Worm (Caenorhabditis elegans): ENCODE results near the gene pap-3.

DNA sequence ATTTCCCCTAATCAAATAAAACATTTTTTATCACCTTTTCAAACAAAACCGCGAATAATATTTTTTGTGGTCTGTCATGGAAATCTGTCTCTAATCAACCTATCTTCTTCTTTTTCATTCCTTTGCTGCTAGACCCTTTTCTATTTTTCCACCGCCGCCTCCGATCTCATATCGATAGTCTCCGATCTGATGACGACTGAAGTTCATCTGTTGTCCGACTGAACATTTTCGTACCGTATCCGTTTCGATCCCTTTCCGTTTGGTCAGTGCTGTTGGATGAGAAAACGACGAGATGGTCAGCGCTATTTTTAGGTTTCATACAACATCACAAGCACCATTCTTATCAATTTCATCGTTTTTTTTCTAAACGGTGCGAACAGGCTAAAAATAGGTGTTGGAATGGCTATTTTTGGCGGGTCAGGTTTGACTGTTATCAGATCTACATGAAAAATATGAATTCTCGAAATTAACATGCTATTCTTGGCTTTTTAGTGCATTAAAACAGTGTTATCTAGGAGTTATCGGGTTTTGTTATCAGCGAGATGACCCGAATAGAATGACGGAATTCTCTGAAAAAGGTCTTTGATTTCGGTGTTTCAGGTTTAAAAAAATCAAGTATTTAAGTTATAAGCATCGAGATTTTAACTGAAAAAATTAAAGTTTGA is 20.3 kb upstream of the pap-3 start:
- TF ChIP-seq ama-1 (optimal IDR thresholded peaks at IDR 0.05) (no peak), lin-11 (tag; optimal IDR thresholded peaks at IDR 0.05) (no peak), fkh-6 (tag; optimal IDR thresholded peaks at IDR 0.05) (no peak), unc-55 (GFP tag; optimal IDR thresholded peaks at IDR 0.05) (no peak), sox-2 (GFP tag; IDR thresholded peaks at IDR 0.05) (no peak)

Data from whole organism, late embryonic.